Comparison of ENCODE assay signal across 1 fruit fly cellular context in the genomic region with DNA sequence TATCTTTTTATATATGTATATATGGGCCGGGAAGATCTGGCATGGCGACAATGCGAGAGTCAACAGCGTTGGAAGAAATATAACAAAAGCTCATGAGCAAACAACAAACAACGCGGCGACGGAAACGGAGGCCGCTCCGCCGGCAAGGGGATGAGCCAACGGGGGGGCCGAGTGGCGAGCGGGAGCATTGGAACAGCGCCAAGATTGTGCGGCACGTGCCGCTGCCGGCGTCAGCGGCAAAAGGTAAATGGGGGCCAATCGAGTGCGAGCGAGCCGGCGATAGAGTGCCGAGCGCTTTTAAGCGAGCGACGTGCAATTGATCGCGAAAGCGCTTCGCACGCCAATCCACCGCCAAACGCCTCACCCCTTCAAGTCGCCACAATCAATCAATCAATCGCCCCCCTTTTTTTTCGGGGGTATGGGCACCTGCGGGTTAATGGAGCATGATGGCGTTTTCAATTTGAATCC.
A peak's percentile ranks its signal among the peaks of the same experiment; 100 is the strongest.
TF ChIP-seq lines count a peak whose summit lies in the region.

No protein-coding gene starts in this region.

TF ChIP-seq in whole organism, embryonic, 481 proteins besides CTCF, POLR2A, EP300 and RAD21 (continued from another document):
- TF ChIP-seq HLH54F (GFP tag; optimal IDR thresholded peaks at IDR 0.05; lab: Kevin White, UChicago) = no peak
- TF ChIP-seq sob (GFP tag; IDR thresholded peaks at IDR 0.05; lab: Robert Waterston, UW) = peak; percentile 74
- peak; percentile 67; the same call in 1 of the 2 replicates for TF ChIP-seq CG14014 (GFP tag; IDR thresholded peaks at IDR 0.05; lab: Robert Waterston, UW)
- TF ChIP-seq CG30020 (tag; optimal IDR thresholded peaks at IDR 0.05; lab: Kevin White, UChicago) = no peak
- peak; percentile 56 for TF ChIP-seq CG8359 (GFP tag; optimal IDR thresholded peaks at IDR 0.05; lab: Kevin White, UChicago; ENCODE audit: borderline replicate concordance)
- peak; percentile 70 for TF ChIP-seq CG6854 (GFP tag; optimal IDR thresholded peaks at IDR 0.05; lab: Kevin White, UChicago)
- TF ChIP-seq CG17912 (GFP tag; optimal IDR thresholded peaks at IDR 0.05; lab: Kevin White, UChicago) = peak; percentile 75
- no peak for TF ChIP-seq Dip2 (GFP tag; IDR thresholded peaks at IDR 0.05; lab: Robert Waterston, UW)
- TF ChIP-seq eyg (GFP tag; optimal IDR thresholded peaks at IDR 0.05; lab: Kevin White, UChicago) = no peak
- no peak for TF ChIP-seq dan (GFP tag; IDR thresholded peaks at IDR 0.05; lab: Robert Waterston, UW)
- peak; percentile 47; the same call in 1 of the 2 replicates for TF ChIP-seq NFAT (GFP tag; IDR thresholded peaks at IDR 0.05; lab: Robert Waterston, UW)
- peak; percentile 71 for TF ChIP-seq CG7987 (GFP tag; optimal IDR thresholded peaks at IDR 0.05; lab: Kevin White, UChicago)
- peak; percentile 80 for TF ChIP-seq oc (tag; optimal IDR thresholded peaks at IDR 0.05; lab: Kevin White, UChicago)
